Fruit fly (Drosophila melanogaster) S2 (cell line): ENCODE measurements around the gene CG33490.

Experiments used
- CG8478 ChIP-seq: fragments of >200 bp; optimal IDR thresholded peaks from 2 replicates; lab custom pipeline; 2018
- CTCF ChIP-seq, 2 experiments: fragments of >200 bp; optimal IDR thresholded peaks; 2 replicates each; lab custom pipeline; 2018

DNA sequence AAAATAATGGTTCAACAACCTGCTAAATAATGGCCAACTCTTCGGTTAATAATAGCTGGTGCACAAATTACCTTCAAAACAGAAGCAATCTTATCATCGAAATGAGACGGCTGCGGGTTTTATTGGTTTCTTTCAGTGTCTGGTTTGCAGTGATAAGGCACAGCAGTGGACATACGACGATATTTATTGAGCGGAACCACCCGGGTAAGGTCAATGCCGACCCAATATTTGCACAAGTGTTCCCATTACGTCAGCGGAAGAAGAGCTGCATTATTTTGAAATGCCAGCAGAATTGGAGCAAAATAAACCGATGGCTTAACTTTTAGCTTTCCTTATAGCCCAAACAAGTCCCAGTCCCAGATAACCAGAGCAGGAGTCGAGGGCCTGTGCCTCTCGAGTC is 48.7 kb downstream of the CG33490 start:
- no peak for TF ChIP-seq CTCF (optimal IDR thresholded peaks at IDR 0.05; lab: Kevin White, UChicago)
- no peak for TF ChIP-seq CG8478
